Fruit fly (Drosophila melanogaster): ENCODE data around the gene Mst27D.

Gene Mst27D

dm6 chr2L:7056189-7056926 lies 4.3 kb downstream of the Mst27D start, which contains the start of gene Mnn1 (continued):
- no peak for TF ChIP-seq CG9437 (GFP tag; optimal IDR thresholded peaks at IDR 0.05)
- TF ChIP-seq CG9876 (GFP tag; optimal IDR thresholded peaks at IDR 0.05) = no peak
- TF ChIP-seq ssp (GFP tag; IDR thresholded peaks at IDR 0.05) = no peak
- TF ChIP-seq peb (GFP tag; IDR thresholded peaks at IDR 0.05) = no peak
- TF ChIP-seq CG5245 (GFP tag; optimal IDR thresholded peaks at IDR 0.05) = peak; percentile 19
- TF ChIP-seq dm (GFP tag; optimal IDR thresholded peaks at IDR 0.05) = peak; percentile 97
- TF ChIP-seq CG2712 (tag; optimal IDR thresholded peaks at IDR 0.05) = peak; percentile 47
- peak; percentile 93 for TF ChIP-seq Max (GFP tag; optimal IDR thresholded peaks at IDR 0.05)
- TF ChIP-seq fru (optimal IDR thresholded peaks at IDR 0.05) = no peak
- no peak for TF ChIP-seq dan (GFP tag; IDR thresholded peaks at IDR 0.05)
- TF ChIP-seq stwl (tag; optimal IDR thresholded peaks at IDR 0.05) = peak; percentile 80
- peak; percentile 84 for TF ChIP-seq p53 (GFP tag; optimal IDR thresholded peaks at IDR 0.05)
- no peak for TF ChIP-seq nom (GFP tag; optimal IDR thresholded peaks at IDR 0.05)
- peak; percentile 44 for TF ChIP-seq CG6254 (GFP tag; optimal IDR thresholded peaks at IDR 0.05)
- no peak for TF ChIP-seq CG6854 (GFP tag; optimal IDR thresholded peaks at IDR 0.05)
- no peak for TF ChIP-seq CG17361 (GFP tag; IDR thresholded peaks at IDR 0.05)
- peak; percentile 64; the same call in 2 of the 3 replicates for TF ChIP-seq ken (GFP tag; IDR thresholded peaks at IDR 0.05)
- no peak for TF ChIP-seq CG10431 (GFP tag; optimal IDR thresholded peaks at IDR 0.05)
- TF ChIP-seq CG1647 (GFP tag; optimal IDR thresholded peaks at IDR 0.05) = peak; percentile 29
- TF ChIP-seq CG33213 (GFP tag; optimal IDR thresholded peaks at IDR 0.05) = peak; percentile 66
- TF ChIP-seq nmo (GFP tag; optimal IDR thresholded peaks at IDR 0.05) = peak; percentile 73
- peak; percentile 72 for TF ChIP-seq Rfx (GFP tag; IDR thresholded peaks at IDR 0.05)
- TF ChIP-seq unc-4 (GFP tag; IDR thresholded peaks at IDR 0.05; ENCODE audit: partially characterized antibody) = peak; percentile 53; the same call in 1 of the 2 replicates
- TF ChIP-seq Opbp (GFP tag; IDR thresholded peaks at IDR 0.05; ENCODE audit: partially characterized antibody) = peak; percentile 57
- no peak for TF ChIP-seq Ravus (GFP tag; IDR thresholded peaks at IDR 0.05)
- no peak for TF ChIP-seq CG12744 (GFP tag; optimal IDR thresholded peaks at IDR 0.05)
- TF ChIP-seq Elba2 (GFP tag; optimal IDR thresholded peaks at IDR 0.05) = peak; percentile 96
- TF ChIP-seq Asciz (GFP tag; optimal IDR thresholded peaks at IDR 0.05) = no peak
- peak; percentile 30 for TF ChIP-seq NC2β (GFP tag; optimal IDR thresholded peaks at IDR 0.05)
- TF ChIP-seq CG4360 (GFP tag; IDR thresholded peaks at IDR 0.05) = peak; percentile 89
- TF ChIP-seq Lhr (GFP tag; optimal IDR thresholded peaks at IDR 0.05) = peak; percentile 59
- TF ChIP-seq Gug (GFP tag; IDR thresholded peaks at IDR 0.05) = no peak
- no peak for TF ChIP-seq CG1602 (GFP tag; optimal IDR thresholded peaks at IDR 0.05)
- TF ChIP-seq Ptx1 (GFP tag; IDR thresholded peaks at IDR 0.05) = no peak
- no peak for TF ChIP-seq CG3726 (GFP tag; IDR thresholded peaks at IDR 0.05)
- TF ChIP-seq CG13123 (GFP tag; optimal IDR thresholded peaks at IDR 0.05) = no peak
- no peak for TF ChIP-seq CG7928 (GFP tag; optimal IDR thresholded peaks at IDR 0.05)
- TF ChIP-seq Blimp-1 (GFP tag; optimal IDR thresholded peaks at IDR 0.05) = no peak
- TF ChIP-seq run (tag; optimal IDR thresholded peaks at IDR 0.05) = no peak
- TF ChIP-seq ci (GFP tag; IDR thresholded peaks at IDR 0.05) = peak; percentile 71; the same call in 2 of the 3 replicates
- TF ChIP-seq CG14710 (tag; optimal IDR thresholded peaks at IDR 0.05) = peak; percentile 100
- peak; percentile 6 for TF ChIP-seq zf30C (GFP tag; optimal IDR thresholded peaks at IDR 0.05)
- TF ChIP-seq onecut (GFP tag; IDR thresholded peaks at IDR 0.05) = no peak
- no peak for TF ChIP-seq ase (GFP tag; IDR thresholded peaks at IDR 0.05)
- peak; percentile 98 for TF ChIP-seq E2f2 (GFP tag; IDR thresholded peaks at IDR 0.05)
- TF ChIP-seq Drgx (GFP tag; IDR thresholded peaks at IDR 0.05) = no peak
- TF ChIP-seq CG10366 (GFP tag; IDR thresholded peaks at IDR 0.05) = no peak
- peak; percentile 91 for TF ChIP-seq Ets65A (GFP tag)
- TF ChIP-seq twi (tag; optimal IDR thresholded peaks at IDR 0.05) = no peak
- TF ChIP-seq Dp (GFP tag; optimal IDR thresholded peaks at IDR 0.05) = peak; percentile 98
- peak; percentile 96 for TF ChIP-seq Med (GFP tag)

Data from whole organism, embryonic.